Worm (Caenorhabditis elegans) whole organism, young adult: ENCODE data around the gene C04E6.13.

Experiments
- B0035.1 ChIP-seq: sonication (generic microtip); optimal IDR thresholded peaks from 2 replicates; lab custom pipeline; 2016; ENCODE audit warnings: missing genetic modification characterization, mild to moderate bottlenecking, missing compliant biosample characterization, missing genotype, missing genetic modification reagents
- B0261.1 ChIP-seq: sonication (generic microtip); optimal IDR thresholded peaks from 2 replicates; lab custom pipeline; 2016; ENCODE audit warnings: mild to moderate bottlenecking, missing genetic modification characterization, moderate library complexity, missing compliant biosample characterization
- C06A6.2 ChIP-seq: fragments of 200-800 bp; sonication (Bioruptor generic); conservative IDR thresholded peaks from 2 replicates; pipeline ENCODE4 v1.3.6; 2022; ENCODE audit warnings: missing genetic modification characterization, missing compliant biosample characterization
- F10E7.11 ChIP-seq: sonication (generic microtip); optimal IDR thresholded peaks from 2 replicates; lab custom pipeline; 2017; ENCODE audit warnings: mild to moderate bottlenecking, missing genetic modification characterization, moderate library complexity, missing compliant biosample characterization
- F22D6.2 ChIP-seq: sonication (generic microtip); optimal IDR thresholded peaks from 2 replicates; lab custom pipeline; 2016; ENCODE audit warnings: mild to moderate bottlenecking, missing genetic modification characterization, missing compliant biosample characterization
- F23B12.7 ChIP-seq: sonication (generic microtip); optimal IDR thresholded peaks from 2 replicates; lab custom pipeline; 2017; ENCODE audit warnings: missing genetic modification characterization, mild to moderate bottlenecking, missing compliant biosample characterization, antibody characterized with exemption, moderate library complexity; ENCODE audit not compliant: insufficient read depth
- F33H1.4 ChIP-seq: fragments of 200-800 bp; sonication (Bioruptor generic); IDR thresholded peaks from 2 replicates; pipeline ENCODE4 v1.3.6; 2022; ENCODE audit warnings: missing genetic modification reagents, missing genetic modification characterization, missing compliant biosample characterization
- F39B2.1 ChIP-seq: fragments of 200-800 bp; sonication (Bioruptor generic); IDR thresholded peaks from 2 replicates; pipeline ENCODE4 v1.3.6; 2022; ENCODE audit warnings: missing genetic modification reagents, missing genetic modification characterization, missing compliant biosample characterization
- F49E8.2 ChIP-seq: sonication (generic microtip); optimal IDR thresholded peaks from 3 replicates; lab custom pipeline; 2017; ENCODE audit warnings: missing genetic modification characterization, mild to moderate bottlenecking, missing compliant biosample characterization, antibody characterized with exemption, moderate library complexity; ENCODE audit not compliant: insufficient read depth
- F52B5.7 ChIP-seq: sonication (generic microtip); optimal IDR thresholded peaks from 2 replicates; lab custom pipeline; 2016; ENCODE audit warnings: mild to moderate bottlenecking, missing genetic modification characterization, missing compliant biosample characterization
- F55B11.4 ChIP-seq: sonication (generic microtip); optimal IDR thresholded peaks from 2 replicates; lab custom pipeline; 2016; ENCODE audit warnings: missing compliant biosample characterization, missing genetic modification characterization, borderline replicate concordance; ENCODE audit not compliant: insufficient read depth
- F57C9.4 ChIP-seq: sonication (generic microtip); optimal IDR thresholded peaks from 2 replicates; lab custom pipeline; 2017; ENCODE audit warnings: mild to moderate bottlenecking, missing genetic modification characterization, missing compliant biosample characterization
- K11D2.4 ChIP-seq: fragments of 200-800 bp; sonication (Bioruptor generic); IDR thresholded peaks from 2 replicates; pipeline ENCODE4 v1.3.6; 2022; ENCODE audit warnings: missing genetic modification reagents, missing genetic modification characterization, missing compliant biosample characterization
- K12H6.12 ChIP-seq: fragments of 200-800 bp; sonication (Bioruptor generic); optimal IDR thresholded peaks from 2 replicates; lab custom pipeline; 2018; ENCODE audit warnings: mild to moderate bottlenecking, missing genetic modification characterization, missing compliant biosample characterization
- T26A5.8 ChIP-seq: sonication (generic microtip); optimal IDR thresholded peaks from 2 replicates; lab custom pipeline; 2016; ENCODE audit warnings: missing genetic modification characterization, missing compliant biosample characterization
- Y53G8AR.9 ChIP-seq: fragments of 200-800 bp; sonication (Bioruptor generic); conservative IDR thresholded peaks from 2 replicates; pipeline ENCODE4 v1.3.6; 2022; ENCODE audit warnings: missing genetic modification reagents, missing genetic modification characterization, missing compliant biosample characterization
- ZK185.1 ChIP-seq: sonication (generic microtip); optimal IDR thresholded peaks from 2 replicates; lab custom pipeline; 2016; ENCODE audit warnings: mild to moderate bottlenecking, missing genetic modification characterization, missing compliant biosample characterization; ENCODE audit not compliant: poor library complexity, severe bottlenecking
- akir-1 ChIP-seq: fragments of 200-800 bp; sonication (Bioruptor generic); optimal IDR thresholded peaks from 2 replicates; lab custom pipeline; 2018; ENCODE audit warnings: mild to moderate bottlenecking, missing genetic modification characterization, moderate library complexity, missing compliant biosample characterization
- atf-7 ChIP-seq: sonication (generic microtip); optimal IDR thresholded peaks from 2 replicates; lab custom pipeline; 2017; ENCODE audit warnings: mild to moderate bottlenecking, missing genetic modification characterization, missing compliant biosample characterization
- athp-1 ChIP-seq: sonication (generic microtip); optimal IDR thresholded peaks from 2 replicates; lab custom pipeline; 2017; ENCODE audit warnings: mild to moderate bottlenecking, missing genetic modification characterization, missing compliant biosample characterization
- bed-2 ChIP-seq: fragments of 200-800 bp; sonication (Bioruptor generic); IDR thresholded peaks from 2 replicates; pipeline ENCODE4 v1.3.6; 2022; ENCODE audit warnings: missing genetic modification reagents, missing genetic modification characterization, missing compliant biosample characterization
- ceh-100 ChIP-seq: fragments of 200-800 bp; sonication (Bioruptor generic); IDR thresholded peaks from 2 replicates; pipeline ENCODE4 v1.3.6; 2022; ENCODE audit warnings: missing genetic modification reagents, missing genetic modification characterization, missing compliant biosample characterization
- dox-1 ChIP-seq: fragments of 200-800 bp; sonication (Bioruptor generic); IDR thresholded peaks from 2 replicates; pipeline ENCODE4 v1.3.6; 2022; ENCODE audit warnings: missing genetic modification reagents, missing genetic modification characterization, missing compliant biosample characterization
- dpff-1 ChIP-seq: sonication (generic microtip); optimal IDR thresholded peaks from 2 replicates; lab custom pipeline; 2017; ENCODE audit warnings: mild to moderate bottlenecking, missing genetic modification characterization, missing compliant biosample characterization
- efl-1 ChIP-seq: fragments of 150-350 bp; optimal IDR thresholded peaks from 2 replicates; lab custom pipeline; 2014; ENCODE audit warnings: missing biosample characterization, missing genetic modification reagents, missing genetic modification characterization
- egl-44 ChIP-seq: fragments of 200-800 bp; sonication (Bioruptor generic); IDR thresholded peaks from 2 replicates; pipeline ENCODE4 v1.3.6; 2022; ENCODE audit warnings: missing genetic modification reagents, missing genetic modification characterization, missing compliant biosample characterization
- ekl-4 ChIP-seq: fragments of 200-800 bp; sonication (Bioruptor generic); IDR thresholded peaks from 2 replicates; pipeline ENCODE4 v1.3.6; 2022; ENCODE audit warnings: missing genetic modification reagents, missing genetic modification characterization, missing compliant biosample characterization
- him-1 ChIP-seq: sonication (generic microtip); optimal IDR thresholded peaks from 2 replicates; lab custom pipeline; 2016; ENCODE audit warnings: missing genotype, missing genetic modification reagents, missing genetic modification characterization, missing compliant biosample characterization
- hmg-1.2 ChIP-seq: fragments of 200-800 bp; sonication (Bioruptor generic); IDR thresholded peaks from 2 replicates; pipeline ENCODE4 v1.3.6; 2022; ENCODE audit warnings: missing genetic modification reagents, missing genetic modification characterization, missing compliant biosample characterization
- hmg-20 ChIP-seq: fragments of 200-800 bp; sonication (Bioruptor generic); IDR thresholded peaks from 2 replicates; pipeline ENCODE4 v1.3.6; 2022; ENCODE audit warnings: missing genetic modification reagents, missing genetic modification characterization, missing compliant biosample characterization
- lin-26 ChIP-seq: fragments of 200-800 bp; sonication (Bioruptor generic); IDR thresholded peaks from 2 replicates; pipeline ENCODE4 v1.3.6; 2022; ENCODE audit warnings: missing genetic modification reagents, missing genetic modification characterization, missing compliant biosample characterization
- lin-35 ChIP-seq, 3 experiments: fragments of 150-350 bp in 2 of 3; sonication (generic microtip) in 1 of 3; optimal IDR thresholded peaks; 2 replicates each; lab custom pipeline; 2014 to 2018; ENCODE audit warnings: missing biosample characterization in 3 of 3, missing genetic modification characterization in 3 of 3, missing genetic modification reagents in 3 of 3
- lin-40 ChIP-seq: sonication (generic microtip); optimal IDR thresholded peaks from 2 replicates; lab custom pipeline; 2016; ENCODE audit warnings: missing genetic modification characterization, mild to moderate bottlenecking, missing compliant biosample characterization, missing genotype, missing genetic modification reagents
- lsy-27 ChIP-seq: sonication (generic microtip); optimal IDR thresholded peaks from 2 replicates; lab custom pipeline; 2017; ENCODE audit warnings: missing genetic modification characterization, mild to moderate bottlenecking, missing compliant biosample characterization, antibody characterized with exemption, missing genotype, borderline replicate concordance; ENCODE audit not compliant: insufficient read depth
- madf-6 ChIP-seq: fragments of 200-800 bp; sonication (Bioruptor generic); IDR thresholded peaks from 2 replicates; pipeline ENCODE4 v1.3.6; 2022; ENCODE audit warnings: missing genetic modification reagents, missing genetic modification characterization, missing compliant biosample characterization
- mel-28 ChIP-seq: sonication (generic microtip); optimal IDR thresholded peaks from 2 replicates; lab custom pipeline; 2016; ENCODE audit warnings: borderline replicate concordance, mild to moderate bottlenecking, missing genetic modification characterization, missing compliant biosample characterization
- nfya-2 ChIP-seq: fragments of 200-800 bp; sonication (Bioruptor generic); IDR thresholded peaks from 2 replicates; pipeline ENCODE4 v1.3.6; 2022; ENCODE audit warnings: missing genetic modification reagents, missing genetic modification characterization, missing compliant biosample characterization
- nhr-80 ChIP-seq: sonication (generic microtip); optimal IDR thresholded peaks from 2 replicates; lab custom pipeline; 2016; ENCODE audit warnings: missing genetic modification characterization, missing compliant biosample characterization
- pha-4 ChIP-seq: fragments of 150-350 bp; sonication (generic microtip); optimal IDR thresholded peaks from 2 replicates; lab custom pipeline; 2014; ENCODE audit warnings: missing biosample characterization, missing genetic modification reagents, missing genetic modification characterization
- sea-2 ChIP-seq: fragments of 200-800 bp; sonication (Bioruptor generic); IDR thresholded peaks from 2 replicates; pipeline ENCODE4 v1.3.6; 2022; ENCODE audit warnings: missing genetic modification characterization, missing compliant biosample characterization
- snpc-4 ChIP-seq, 5 experiments: fragments of 150-350 bp in 1 of 5; sonication (generic microtip) in 4 of 5; optimal IDR thresholded peaks; 2 replicates each; lab custom pipeline; 2014 to 2018; ENCODE audit warnings: missing genetic modification characterization in 5 of 5, missing biosample characterization in 3 of 5, antibody characterized with exemption in 2 of 5, mild to moderate bottlenecking in 2 of 5, missing compliant biosample characterization in 2 of 5, missing genotype in 2 of 5, moderate library complexity in 2 of 5, missing genetic modification reagents in 1 of 5
- somi-1 ChIP-seq: fragments of 200-800 bp; sonication (Bioruptor generic); optimal IDR thresholded peaks from 2 replicates; lab custom pipeline; 2018; ENCODE audit warnings: mild to moderate bottlenecking, missing genetic modification characterization, missing compliant biosample characterization
- tlf-1 ChIP-seq: fragments of 200-800 bp; sonication (Bioruptor generic); optimal IDR thresholded peaks from 2 replicates; lab custom pipeline; 2018; ENCODE audit warnings: mild to moderate bottlenecking, missing genetic modification characterization, missing compliant biosample characterization
- unc-130 ChIP-seq: sonication (generic microtip); optimal IDR thresholded peaks from 2 replicates; lab custom pipeline; 2016; ENCODE audit warnings: missing genetic modification reagents, missing genetic modification characterization, missing compliant biosample characterization
- zim-3 ChIP-seq: sonication (generic microtip); optimal IDR thresholded peaks from 2 replicates; lab custom pipeline; 2017; ENCODE audit warnings: mild to moderate bottlenecking, missing genetic modification characterization, moderate library complexity, missing compliant biosample characterization

Gene C04E6.13

DNA sequence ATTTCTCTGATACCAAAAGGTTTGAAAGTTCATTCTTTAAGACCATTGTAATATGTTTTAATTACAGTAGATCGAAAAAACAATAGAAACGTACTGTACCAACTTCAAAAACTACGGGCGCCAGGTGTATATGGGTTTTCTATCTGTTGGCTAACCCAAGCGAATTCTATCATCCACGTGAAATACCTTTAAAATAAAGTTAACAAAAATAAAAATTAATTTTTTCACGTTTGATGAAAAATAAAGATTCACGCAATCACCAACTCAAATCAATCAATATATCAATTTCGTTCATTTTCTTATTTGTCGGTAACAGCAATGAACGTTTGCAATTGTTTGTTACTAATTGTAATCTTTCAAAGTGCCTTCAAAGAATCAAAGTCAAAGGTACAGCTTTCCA lies 5.4 kb upstream of the C04E6.13 start, which contains the start of gene C04E6.4:
TSS of gene C04E6.4 (plus strand) at position 301 of the 400 bp plus-strand sequence.
- no peak for TF ChIP-seq C06A6.2 (GFP tag; lab: Robert Waterston, UW)
- TF ChIP-seq F39B2.1 (GFP tag; lab: Robert Waterston, UW) = no peak
- TF ChIP-seq ZK185.1 = no peak
- TF ChIP-seq F55B11.4 (tag; lab: Kevin White, UChicago) = no peak
- TF ChIP-seq somi-1 (GFP tag; lab: Kevin White, UChicago) = no peak
- no peak for TF ChIP-seq ceh-100 (GFP tag; lab: Robert Waterston, UW)
- no peak for TF ChIP-seq nhr-80
- no peak for TF ChIP-seq F10E7.11 (tag; lab: Kevin White, UChicago)

DNA sequence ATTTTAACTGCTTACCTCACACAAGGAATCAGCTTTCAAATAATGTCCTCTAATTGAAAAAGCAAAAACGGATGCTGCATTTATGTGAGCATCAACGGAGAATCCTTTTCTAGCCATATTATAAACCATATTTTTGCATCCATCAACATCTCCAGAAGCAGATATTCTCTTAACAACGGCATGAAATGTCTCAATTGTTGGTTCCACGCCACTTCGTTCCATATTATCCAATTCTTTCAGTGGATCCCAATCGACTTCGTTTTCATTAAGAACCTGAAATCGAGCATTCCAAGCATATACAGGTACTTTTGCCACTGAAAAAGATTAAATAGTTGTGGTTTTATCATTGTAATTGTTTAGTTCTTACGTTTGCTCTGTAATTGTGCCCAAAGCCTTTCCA lies 4.3 kb downstream of the C04E6.13 start:
- no peak for TF ChIP-seq atf-7
- TF ChIP-seq F55B11.4 (tag; lab: Kevin White, UChicago) = no peak
- TF ChIP-seq K11D2.4 = no peak
- no peak for TF ChIP-seq B0261.1 (tag; lab: Kevin White, UChicago)
- no peak for TF ChIP-seq athp-1
- TF ChIP-seq unc-130 (GFP tag; lab: Kevin White, UChicago) = no peak
- TF ChIP-seq T26A5.8 (tag; lab: Kevin White, UChicago) = no peak
- no peak for TF ChIP-seq lin-35 (GFP tag; optimal IDR thresholded peaks at IDR 0.05; lab: Kevin White, UChicago)
- no peak for TF ChIP-seq Y53G8AR.9
- no peak for TF ChIP-seq dpff-1
- no peak for TF ChIP-seq F49E8.2 (tag; lab: Kevin White, UChicago)
- TF ChIP-seq snpc-4 (GFP tag; optimal IDR thresholded peaks at IDR 0.05; lab: Kevin White, UChicago) = no peak
- TF ChIP-seq snpc-4 (tag; optimal IDR thresholded peaks at IDR 0.05; lab: Kevin White, UChicago) = no peak
- no peak for TF ChIP-seq lin-26 (GFP tag; lab: Robert Waterston, UW)
- TF ChIP-seq lin-40 (tag; lab: Kevin White, UChicago) = no peak
- no peak for TF ChIP-seq F52B5.7 (tag; lab: Kevin White, UChicago)
- no peak for TF ChIP-seq pha-4 (tag; lab: Kevin White, UChicago)
- no peak for TF ChIP-seq ekl-4 (GFP tag; lab: Robert Waterston, UW)
- TF ChIP-seq madf-6 (GFP tag; lab: Robert Waterston, UW) = no peak
- no peak for TF ChIP-seq tlf-1

- TF ChIP-seq atf-7 (no peak), sea-2 (GFP tag; lab: Robert Waterston, UW) (0 out of 2 replicates have a peak, but pooled peaks have one; percentile 34), nfya-2 (GFP tag; lab: Robert Waterston, UW) (no peak), F57C9.4 (tag; lab: Kevin White, UChicago) (peak; percentile 14), F22D6.2 (tag; lab: Kevin White, UChicago) (peak; percentile 48), zim-3 (tag; lab: Kevin White, UChicago) (peak; percentile 87), egl-44 (GFP tag; lab: Robert Waterston, UW) (no peak), B0035.1 (tag; lab: Kevin White, UChicago) (peak; percentile 12), akir-1 (GFP tag; lab: Kevin White, UChicago) (no peak), him-1 (peak; percentile 62), dox-1 (GFP tag; lab: Robert Waterston, UW) (no peak), F23B12.7 (tag; lab: Kevin White, UChicago) (no peak), K12H6.12 (tag; lab: Kevin White, UChicago) (peak; percentile 80), lsy-27 (tag; lab: Kevin White, UChicago) (no peak), efl-1 (peak; percentile 79), mel-28 (tag; lab: Kevin White, UChicago) (peak; percentile 51), hmg-1.2 (GFP tag; lab: Robert Waterston, UW) (no peak; the same call in 1 of the 2 replicates), bed-2 (GFP tag; lab: Robert Waterston, UW) (peak; percentile 88), F33H1.4 (GFP tag; lab: Robert Waterston, UW) (peak; percentile 70; the same call in 1 of the 2 replicates), hmg-20 (GFP tag; lab: Robert Waterston, UW) (peak; percentile 53; the same call in 1 of the 2 replicates), C06A6.2 (GFP tag; lab: Robert Waterston, UW) (0 out of 2 replicates have a peak, but pooled peaks have one; percentile 42), madf-6 (GFP tag; lab: Robert Waterston, UW) (peak; percentile 85), snpc-4 (GFP tag; optimal IDR thresholded peaks at IDR 0.05; lab: Kevin White, UChicago) (no peak), snpc-4 (tag; optimal IDR thresholded peaks at IDR 0.05; lab: Kevin White, UChicago) (peak in 1 of 4 experiments; percentile 18)
Measured at ce11 chrV:5917707-5918106, 5.2 kb downstream of the C04E6.13 start, which contains the start of gene lrpr-1. Gene lrpr-1, minus strand, starts transcription at chrV:5917891.
